Fruit fly (Drosophila melanogaster) whole organism, prepupa: ENCODE data around the gene CG43658.

Source experiments
- Blimp-1 ChIP-seq: fragments of 200-800 bp; sonication (Bioruptor generic); optimal IDR thresholded peaks from 3 replicates; lab custom pipeline; 2017; ENCODE audit warnings: missing biosample characterization, missing genetic modification characterization, mild to moderate bottlenecking, moderate library complexity, missing genetic modification reagents
- CG10631 ChIP-seq: fragments of 200-800 bp; sonication (Bioruptor generic); optimal IDR thresholded peaks from 2 replicates; lab custom pipeline; 2016; ENCODE audit warnings: missing biosample characterization, missing genetic modification characterization
- CG10669 ChIP-seq: fragments of 200-800 bp; sonication (Bioruptor generic); optimal IDR thresholded peaks from 3 replicates; lab custom pipeline; 2018; ENCODE audit warnings: missing biosample characterization, mild to moderate bottlenecking, missing genetic modification characterization, moderate library complexity
- CG11294 ChIP-seq: fragments of 200-800 bp; sonication (Bioruptor generic); IDR thresholded peaks from 2 replicates; pipeline ENCODE4 v1.3.6; 2022; ENCODE audit warnings: missing biosample characterization, missing genetic modification characterization
- CG11902 ChIP-seq: fragments of 200-800 bp; sonication (Bioruptor generic); optimal IDR thresholded peaks from 3 replicates; lab custom pipeline; 2016; ENCODE audit warnings: missing biosample characterization, missing genetic modification characterization
- CG15336 ChIP-seq: fragments of 200-800 bp; sonication (Bioruptor generic); IDR thresholded peaks from 2 replicates; pipeline ENCODE4 v1.3.6; 2022; ENCODE audit warnings: missing biosample characterization, missing genetic modification characterization
- CG16779 ChIP-seq: fragments of 200-800 bp; sonication (Bioruptor generic); optimal IDR thresholded peaks from 3 replicates; lab custom pipeline; 2017; ENCODE audit warnings: missing biosample characterization, mild to moderate bottlenecking, missing genetic modification characterization
- CG3032 ChIP-seq: fragments of 200-800 bp; optimal IDR thresholded peaks from 2 replicates; lab custom pipeline; 2019; ENCODE audit warnings: missing biosample characterization, mild to moderate bottlenecking, missing genetic modification characterization, moderate library complexity
- CG31627 ChIP-seq: fragments of 200-800 bp; sonication (Bioruptor generic); optimal IDR thresholded peaks from 3 replicates; lab custom pipeline; 2016; ENCODE audit warnings: missing biosample characterization, missing genetic modification characterization
- CG32006 ChIP-seq: fragments of 200-800 bp; sonication (Bioruptor generic); optimal IDR thresholded peaks from 3 replicates; lab custom pipeline; 2017; ENCODE audit warnings: missing biosample characterization, mild to moderate bottlenecking, missing genetic modification characterization
- CG34406 ChIP-seq: fragments of 200-800 bp; sonication (Bioruptor generic); optimal IDR thresholded peaks from 3 replicates; lab custom pipeline; 2016; ENCODE audit warnings: missing biosample characterization, missing genetic modification characterization
- CG3919 ChIP-seq: fragments of 200-800 bp; sonication (Bioruptor generic); optimal IDR thresholded peaks from 3 replicates; lab custom pipeline; 2016; ENCODE audit warnings: missing biosample characterization, missing genetic modification characterization
- CG6276 ChIP-seq: fragments of 200-800 bp; sonication (Bioruptor generic); optimal IDR thresholded peaks from 2 replicates; lab custom pipeline; 2017; ENCODE audit warnings: missing biosample characterization, mild to moderate bottlenecking, missing genetic modification characterization
- CG6792 ChIP-seq: fragments of 200-800 bp; sonication (Bioruptor generic); optimal IDR thresholded peaks from 3 replicates; lab custom pipeline; 2016; ENCODE audit warnings: missing biosample characterization, missing genetic modification characterization
- CG6808 ChIP-seq: fragments of 200-800 bp; sonication (Bioruptor generic); optimal IDR thresholded peaks from 3 replicates; lab custom pipeline; 2017; ENCODE audit warnings: missing biosample characterization, missing genetic modification characterization, mild to moderate bottlenecking, moderate library complexity, missing genetic modification reagents
- CG6854 ChIP-seq: fragments of 200-800 bp; sonication (Bioruptor generic); optimal IDR thresholded peaks from 2 replicates; lab custom pipeline; 2017; ENCODE audit warnings: missing biosample characterization, mild to moderate bottlenecking, missing genetic modification characterization
- CG8119 ChIP-seq: fragments of 200-800 bp; sonication (Bioruptor generic); IDR thresholded peaks from 3 replicates; pipeline ENCODE4 v1.3.6; 2022; ENCODE audit warnings: missing biosample characterization, missing genetic modification characterization
- CG8319 ChIP-seq: fragments of 200-800 bp; sonication (Bioruptor generic); optimal IDR thresholded peaks from 3 replicates; lab custom pipeline; 2016; ENCODE audit warnings: missing biosample characterization, missing genetic modification characterization
- CG8632 ChIP-seq: fragments of 200-800 bp; sonication (Bioruptor generic); optimal IDR thresholded peaks from 3 replicates; lab custom pipeline; 2016; ENCODE audit warnings: missing biosample characterization, missing genetic modification characterization
- CG9139 ChIP-seq: fragments of 200-800 bp; sonication (Bioruptor generic); optimal IDR thresholded peaks from 3 replicates; lab custom pipeline; 2017; ENCODE audit warnings: missing biosample characterization, mild to moderate bottlenecking, missing genetic modification characterization
- Eip78C ChIP-seq: fragments of 200-800 bp; sonication (Bioruptor generic); peaks from one replicate; lab custom pipeline; 2016; ENCODE audit warnings: missing biosample characterization, missing genetic modification characterization
- Eip93F ChIP-seq: fragments of 200-800 bp; sonication (Bioruptor generic); optimal IDR thresholded peaks from 2 replicates; lab custom pipeline; 2016; ENCODE audit warnings: missing biosample characterization, mild to moderate bottlenecking, missing genetic modification characterization
- Ets96B ChIP-seq: fragments of 200-800 bp; optimal IDR thresholded peaks from 2 replicates; lab custom pipeline; 2019; ENCODE audit warnings: missing biosample characterization, mild to moderate bottlenecking, missing genetic modification characterization, moderate library complexity
- Gug ChIP-seq: fragments of 200-800 bp; sonication (Bioruptor generic); IDR thresholded peaks from 2 replicates; pipeline ENCODE4 v1.3.6; 2022; ENCODE audit warnings: missing biosample characterization, missing genetic modification characterization
- Hr39 ChIP-seq: fragments of 200-800 bp; sonication (Bioruptor generic); optimal IDR thresholded peaks from 2 replicates; lab custom pipeline; 2016; ENCODE audit warnings: missing biosample characterization, missing genetic modification characterization
- Hr4 ChIP-seq: fragments of 200-800 bp; sonication (Bioruptor generic); optimal IDR thresholded peaks from 3 replicates; lab custom pipeline; 2016; ENCODE audit warnings: missing biosample characterization, missing genetic modification characterization
- Lpt ChIP-seq: fragments of 200-800 bp; sonication (Bioruptor generic); optimal IDR thresholded peaks from 3 replicates; lab custom pipeline; 2016; ENCODE audit warnings: missing biosample characterization, missing genetic modification characterization
- Met ChIP-seq: fragments of 200-800 bp; sonication (Bioruptor generic); optimal IDR thresholded peaks from 3 replicates; lab custom pipeline; 2016; ENCODE audit warnings: missing biosample characterization, missing genetic modification characterization
- OdsH ChIP-seq: fragments of 200-800 bp; sonication (Bioruptor generic); optimal IDR thresholded peaks from 3 replicates; lab custom pipeline; 2016; ENCODE audit warnings: missing biosample characterization, missing genetic modification characterization
- Smox ChIP-seq: fragments of 200-800 bp; sonication (Bioruptor generic); optimal IDR thresholded peaks from 3 replicates; lab custom pipeline; 2016; ENCODE audit warnings: missing biosample characterization, missing genetic modification characterization
- Sox102F ChIP-seq: fragments of 200-800 bp; sonication (Bioruptor generic); optimal IDR thresholded peaks from 2 replicates; lab custom pipeline; 2016; ENCODE audit warnings: missing biosample characterization, mild to moderate bottlenecking, missing genetic modification characterization
- Sox14 ChIP-seq: fragments of 200-800 bp; sonication (Bioruptor generic); optimal IDR thresholded peaks from 3 replicates; lab custom pipeline; 2016; ENCODE audit warnings: missing biosample characterization, missing genetic modification characterization
- Sox15 ChIP-seq: fragments of 200-800 bp; sonication (Bioruptor generic); optimal IDR thresholded peaks from 3 replicates; lab custom pipeline; 2016; ENCODE audit warnings: missing biosample characterization, missing genetic modification characterization
- achi ChIP-seq: fragments of 200-800 bp; sonication (Bioruptor generic); optimal IDR thresholded peaks from 3 replicates; lab custom pipeline; 2016; ENCODE audit warnings: missing biosample characterization, missing genetic modification characterization
- cyc ChIP-seq: fragments of 200-800 bp; sonication (Bioruptor generic); optimal IDR thresholded peaks from 3 replicates; lab custom pipeline; 2016; ENCODE audit warnings: missing biosample characterization, missing genetic modification characterization
- dac ChIP-seq: fragments of 200-800 bp; sonication (Bioruptor generic); optimal IDR thresholded peaks from 2 replicates; lab custom pipeline; 2017; ENCODE audit warnings: missing biosample characterization, mild to moderate bottlenecking, missing genetic modification characterization
- eg ChIP-seq: fragments of 200-800 bp; sonication (Bioruptor generic); IDR thresholded peaks from 3 replicates; pipeline ENCODE4 v1.3.6; 2022; ENCODE audit warnings: missing biosample characterization, missing genetic modification characterization
- esn ChIP-seq: fragments of 200-800 bp; sonication (Bioruptor generic); optimal IDR thresholded peaks from 2 replicates; lab custom pipeline; 2016; ENCODE audit warnings: missing biosample characterization, mild to moderate bottlenecking, missing genetic modification characterization, moderate library complexity
- fd59A ChIP-seq: fragments of 200-800 bp; sonication (Bioruptor generic); optimal IDR thresholded peaks from 2 replicates; lab custom pipeline; 2017; ENCODE audit warnings: missing biosample characterization, mild to moderate bottlenecking, missing genetic modification characterization, missing genetic modification reagents
- fd85E ChIP-seq: fragments of 200-800 bp; sonication (Bioruptor generic); optimal IDR thresholded peaks from 3 replicates; lab custom pipeline; 2016; ENCODE audit warnings: missing biosample characterization, missing genetic modification characterization
- fkh ChIP-seq: fragments of 200-800 bp; sonication (Bioruptor generic); optimal IDR thresholded peaks from 3 replicates; lab custom pipeline; 2017; ENCODE audit warnings: missing biosample characterization, mild to moderate bottlenecking, missing genetic modification characterization, moderate library complexity
- lz ChIP-seq: fragments of 200-800 bp; sonication (Bioruptor generic); optimal IDR thresholded peaks from 3 replicates; lab custom pipeline; 2016; ENCODE audit warnings: missing biosample characterization, missing genetic modification characterization
- net ChIP-seq: fragments of 200-800 bp; sonication (Bioruptor generic); optimal IDR thresholded peaks from 3 replicates; lab custom pipeline; 2016; ENCODE audit warnings: missing biosample characterization, missing genetic modification characterization
- pdm3 ChIP-seq: fragments of 200-800 bp; sonication (Bioruptor generic); optimal IDR thresholded peaks from 3 replicates; lab custom pipeline; 2016; ENCODE audit warnings: missing biosample characterization, missing genetic modification characterization
- spab ChIP-seq: fragments of 200-800 bp; sonication (Bioruptor generic); optimal IDR thresholded peaks from 2 replicates; lab custom pipeline; 2017; ENCODE audit warnings: missing biosample characterization, mild to moderate bottlenecking, missing genetic modification characterization, missing genetic modification reagents
- ss ChIP-seq, 2 experiments: fragments of 200-800 bp; sonication (Bioruptor generic); optimal IDR thresholded peaks; 2 replicates in 1 of 2; 3 replicates in 1 of 2; lab custom pipeline; 2017 to 2018; ENCODE audit warnings: mild to moderate bottlenecking in 2 of 2, missing biosample characterization in 2 of 2, missing genetic modification characterization in 2 of 2, moderate library complexity in 1 of 2
- svp ChIP-seq: fragments of 200-800 bp; sonication (Bioruptor generic); peaks from one replicate; lab custom pipeline; 2016; ENCODE audit warnings: missing biosample characterization, missing genetic modification characterization
- topi ChIP-seq: fragments of 200-800 bp; sonication (Bioruptor generic); optimal IDR thresholded peaks from 3 replicates; lab custom pipeline; 2016; ENCODE audit warnings: missing biosample characterization, missing genetic modification characterization
- vri ChIP-seq: fragments of 200-800 bp; sonication (Bioruptor generic); optimal IDR thresholded peaks from 3 replicates; lab custom pipeline; 2016; ENCODE audit warnings: missing biosample characterization, mild to moderate bottlenecking, missing genetic modification characterization

The CG43658 gene

dm6 chrX:17562585-17562984, 1.6 kb upstream of the CG43658 start (continued):
- TF ChIP-seq Sox15 (GFP tag; lab: Kevin White, UChicago) (peak; percentile 12), CG10669 (GFP tag; lab: Kevin White, UChicago) (peak; percentile 72), Eip78C (peak; percentile 92), OdsH (peak; percentile 73), Gug (GFP tag; lab: Robert Waterston, UW) (peak; percentile 45), CG31627 (GFP tag; lab: Kevin White, UChicago) (no peak), CG3032 (peak; percentile 80), Eip93F (GFP tag; lab: Kevin White, UChicago) (peak; percentile 61), net (peak; percentile 46), Met (GFP tag; lab: Kevin White, UChicago) (peak; percentile 57), CG6808 (peak; percentile 67), CG10631 (GFP tag; lab: Kevin White, UChicago) (peak; percentile 82), CG15336 (peak; percentile 71)
- TF ChIP-seq, all 60 proteins: peak for 54

dm6 chrX:17561943-17562313, 948 bp upstream of the CG43658 start:
- TF ChIP-seq lz (GFP tag; lab: Kevin White, UChicago) (peak; percentile 97), vri (GFP tag; lab: Kevin White, UChicago) (peak; percentile 76), CG11902 (GFP tag; lab: Kevin White, UChicago) (peak; percentile 99), dac (peak; percentile 96), achi (GFP tag; lab: Kevin White, UChicago) (peak; percentile 94), Lpt (GFP tag; lab: Kevin White, UChicago) (peak; percentile 93), Blimp-1 (GFP tag; lab: Kevin White, UChicago) (peak; percentile 88), eg (peak; percentile 76; the same call in 2 of the 3 replicates), Sox14 (GFP tag; lab: Kevin White, UChicago) (peak; percentile 97), Smox (GFP tag; lab: Kevin White, UChicago) (peak; percentile 93), CG3919 (GFP tag; lab: Kevin White, UChicago) (peak; percentile 97), CG6792 (GFP tag; lab: Kevin White, UChicago) (peak; percentile 96), CG9139 (GFP tag; lab: Kevin White, UChicago) (peak; percentile 87), fd85E (peak; percentile 81), CG32006 (GFP tag; lab: Kevin White, UChicago) (peak; percentile 98), CG15336 (peak; percentile 85), CG8119 (GFP tag; lab: Robert Waterston, UW) (peak; percentile 89), cyc (GFP tag; lab: Kevin White, UChicago) (peak; percentile 98), Met (GFP tag; lab: Kevin White, UChicago) (peak; percentile 97), OdsH (peak; percentile 97), CG16779 (tag; lab: Kevin White, UChicago) (peak; percentile 92), Hr39 (GFP tag; lab: Kevin White, UChicago) (peak; percentile 97), CG3032 (peak; percentile 98), topi (GFP tag; lab: Kevin White, UChicago) (peak; percentile 97), CG10631 (GFP tag; lab: Kevin White, UChicago) (peak; percentile 97), esn (GFP tag; lab: Kevin White, UChicago) (peak; percentile 96), ss (GFP tag; optimal IDR thresholded peaks at IDR 0.05; lab: Kevin White, UChicago) (peak; percentile 95 to 97), spab (GFP tag; lab: Kevin White, UChicago) (peak; percentile 97), Gug (GFP tag; lab: Robert Waterston, UW) (peak; percentile 91), fkh (GFP tag; lab: Kevin White, UChicago) (no peak), Sox15 (GFP tag; lab: Kevin White, UChicago) (peak; percentile 96), pdm3 (GFP tag; lab: Kevin White, UChicago) (peak; percentile 98), Hr4 (GFP tag; lab: Kevin White, UChicago) (peak; percentile 97), CG34406 (peak; percentile 89), fd59A (peak; percentile 98), CG6276 (GFP tag; lab: Kevin White, UChicago) (peak; percentile 95), CG11294 (GFP tag; lab: Robert Waterston, UW) (peak; percentile 81), Ets96B (tag; lab: Kevin White, UChicago) (peak; percentile 95), svp (GFP tag; lab: Kevin White, UChicago) (peak; percentile 99), CG8319 (peak; percentile 93), CG6854 (GFP tag; lab: Kevin White, UChicago) (peak; percentile 88), Sox102F (GFP tag; lab: Kevin White, UChicago) (peak; percentile 92), CG8632 (peak; percentile 94), Eip78C (peak; percentile 99), Eip93F (GFP tag; lab: Kevin White, UChicago) (peak; percentile 63)
